Worm (Caenorhabditis elegans) whole organism, L2 larva: ENCODE data around the gene hot-6.

ENCODE experiments used
- F13H6.1 ChIP-seq: sonication (generic microtip); optimal IDR thresholded peaks from 2 replicates; lab custom pipeline; 2016; ENCODE audit warnings: missing genetic modification characterization, missing compliant biosample characterization
- lin-11 ChIP-seq: fragments of 150-350 bp; sonication (generic microtip); optimal IDR thresholded peaks from 2 replicates; lab custom pipeline; 2014; ENCODE audit warnings: missing biosample characterization, missing genetic modification characterization, inconsistent platforms, mixed read lengths
- lin-13 ChIP-seq: fragments of 150-350 bp; optimal IDR thresholded peaks from 2 replicates; lab custom pipeline; 2014; ENCODE audit warnings: missing biosample characterization, missing genetic modification reagents, missing genetic modification characterization
- lin-39 ChIP-seq: fragments of 150-350 bp; optimal IDR thresholded peaks from 2 replicates; lab custom pipeline; 2014; ENCODE audit warnings: missing biosample characterization, missing genetic modification reagents, missing genetic modification characterization
- lsy-2 ChIP-seq, 2 experiments: fragments of 150-350 bp in 1 of 2; sonication (generic microtip) in 1 of 2; optimal IDR thresholded peaks; 2 replicates each; lab custom pipeline; 2014 to 2017; ENCODE audit warnings: missing biosample characterization in 2 of 2, missing genetic modification characterization in 2 of 2
- mdl-1 ChIP-seq, 2 experiments: fragments of 150-350 bp in 1 of 2; sonication (generic microtip) in 1 of 2; optimal IDR thresholded peaks; 2 replicates each; lab custom pipeline; 2017; ENCODE audit warnings: missing biosample characterization in 2 of 2, missing genetic modification characterization in 2 of 2
- nhr-11 ChIP-seq: fragments of 150-350 bp; optimal IDR thresholded peaks from 2 replicates; lab custom pipeline; 2014; ENCODE audit warnings: missing biosample characterization, missing genetic modification characterization
- nhr-12 ChIP-seq: fragments of 150-350 bp; optimal IDR thresholded peaks from 2 replicates; lab custom pipeline; 2014; ENCODE audit warnings: missing biosample characterization, missing genetic modification characterization
- peb-1 ChIP-seq: fragments of 150-350 bp; optimal IDR thresholded peaks from 2 replicates; lab custom pipeline; 2014; ENCODE audit warnings: missing biosample characterization, missing genetic modification characterization
- unc-62 ChIP-seq: fragments of 150-350 bp; optimal IDR thresholded peaks from 2 replicates; lab custom pipeline; 2014; ENCODE audit warnings: missing biosample characterization, missing genetic modification reagents, missing genetic modification characterization
- ztf-11 ChIP-seq: sonication (generic microtip); optimal IDR thresholded peaks from 2 replicates; lab custom pipeline; 2017; ENCODE audit warnings: missing biosample characterization, missing genetic modification characterization

ce11 chrV:11061887-11062286 lies 39.1 kb upstream of the hot-6 start:
- no peak for TF ChIP-seq nhr-11 (tag; lab: Kevin White, UChicago)
- no peak for TF ChIP-seq unc-62
- TF ChIP-seq lin-11 (tag; lab: Kevin White, UChicago): no peak
- TF ChIP-seq lin-13: no peak
- no peak for TF ChIP-seq mdl-1 (tag; optimal IDR thresholded peaks at IDR 0.05; lab: Kevin White, UChicago)
- no peak for TF ChIP-seq F13H6.1 (tag; lab: Kevin White, UChicago)
- TF ChIP-seq nhr-12 (tag; lab: Kevin White, UChicago): no peak
- no peak for TF ChIP-seq lsy-2 (tag; optimal IDR thresholded peaks at IDR 0.05; lab: Kevin White, UChicago)
- no peak for TF ChIP-seq lin-39
- no peak for TF ChIP-seq ztf-11 (tag; lab: Kevin White, UChicago)
- no peak for TF ChIP-seq peb-1
